Fruit fly (Drosophila melanogaster) whole organism, embryonic: Measurements from ENCODE around the gene CG2124.

Experiments
- Ada2b ChIP-seq: fragments of 200-800 bp; sonication (Bioruptor generic); IDR thresholded peaks from 2 replicates; pipeline ENCODE4 v1.3.6; 2022; ENCODE audit warnings: missing biosample characterization, missing genetic modification characterization
- CG10274 ChIP-seq: fragments of 200-800 bp; sonication (Bioruptor generic); optimal IDR thresholded peaks from 3 replicates; lab custom pipeline; 2017; ENCODE audit warnings: missing biosample characterization, mild to moderate bottlenecking, missing genetic modification characterization
- CG12659 ChIP-seq: fragments of 200-800 bp; sonication (Bioruptor generic); optimal IDR thresholded peaks from 3 replicates; lab custom pipeline; 2017; ENCODE audit warnings: mild to moderate bottlenecking, missing biosample characterization, missing genetic modification reagents, missing genetic modification characterization
- CG13775 ChIP-seq: fragments of 200-800 bp; sonication (Bioruptor generic); optimal IDR thresholded peaks from 3 replicates; lab custom pipeline; 2017; ENCODE audit warnings: missing biosample characterization, mild to moderate bottlenecking, missing genetic modification characterization
- CG14014 ChIP-seq: fragments of 200-800 bp; sonication (Bioruptor generic); IDR thresholded peaks from 2 replicates; pipeline ENCODE4 v1.3.6; 2022; ENCODE audit warnings: missing biosample characterization, missing genetic modification characterization
- CG16813 ChIP-seq: fragments of 200-800 bp; sonication (Bioruptor generic); IDR thresholded peaks from 3 replicates; pipeline ENCODE4 v1.3.6; 2022; ENCODE audit warnings: missing biosample characterization, missing genetic modification characterization; ENCODE audit not compliant: partially characterized antibody
- CG17328 ChIP-seq: fragments of 200-800 bp; sonication (Bioruptor generic); IDR thresholded peaks from 2 replicates; pipeline ENCODE4 v1.3.6; 2022; ENCODE audit warnings: missing biosample characterization, missing genetic modification characterization
- CG17802 ChIP-seq: fragments of 200-800 bp; sonication (Bioruptor generic); optimal IDR thresholded peaks from 2 replicates; lab custom pipeline; 2018; ENCODE audit warnings: missing biosample characterization, mild to moderate bottlenecking, missing genetic modification characterization, moderate library complexity
- CG17829 ChIP-seq: fragments of 200-800 bp; optimal IDR thresholded peaks from 2 replicates; lab custom pipeline; 2019; ENCODE audit warnings: missing biosample characterization, mild to moderate bottlenecking, missing genetic modification characterization, moderate library complexity
- CG3065 ChIP-seq: fragments of 200-800 bp; sonication (Bioruptor generic); optimal IDR thresholded peaks from 2 replicates; lab custom pipeline; 2016; ENCODE audit warnings: missing biosample characterization, missing genetic modification characterization
- CG32767 ChIP-seq: fragments of 200-800 bp; sonication (Bioruptor generic); IDR thresholded peaks from 2 replicates; pipeline ENCODE4 v1.3.6; 2022; ENCODE audit warnings: missing biosample characterization, missing genetic modification characterization
- CG6765 ChIP-seq: fragments of 200-800 bp; sonication (Bioruptor generic); optimal IDR thresholded peaks from 3 replicates; lab custom pipeline; 2017; ENCODE audit warnings: missing biosample characterization, mild to moderate bottlenecking, missing genetic modification characterization
- CG7357 ChIP-seq: fragments of 200-800 bp; sonication (Bioruptor generic); IDR thresholded peaks from 3 replicates; pipeline ENCODE4 v1.3.6; 2022; ENCODE audit warnings: missing biosample characterization, missing genetic modification characterization
- CG8089 ChIP-seq: fragments of 200-800 bp; sonication (Bioruptor generic); optimal IDR thresholded peaks from 3 replicates; lab custom pipeline; 2016; ENCODE audit warnings: missing biosample characterization, missing genetic modification characterization
- CG9817 ChIP-seq: fragments of 200-800 bp; sonication (Bioruptor generic); optimal IDR thresholded peaks from 2 replicates; lab custom pipeline; 2018; ENCODE audit warnings: missing biosample characterization, mild to moderate bottlenecking, missing genetic modification characterization, moderate library complexity
- CG9932 ChIP-seq: fragments of 200-800 bp; sonication (Bioruptor generic); IDR thresholded peaks from 2 replicates; pipeline ENCODE4 v1.3.6; 2022; ENCODE audit warnings: missing biosample characterization, missing genetic modification characterization
- Dbx ChIP-seq: fragments of 200-800 bp; sonication (Bioruptor generic); IDR thresholded peaks from 3 replicates; pipeline ENCODE4 v1.3.6; 2022; ENCODE audit warnings: missing biosample characterization, missing genetic modification characterization
- Dref ChIP-seq: fragments of 200-800 bp; sonication (Bioruptor generic); IDR thresholded peaks from 2 replicates; pipeline ENCODE4 v1.3.6; 2022; ENCODE audit warnings: missing biosample characterization, missing genetic modification characterization
- E2f1 ChIP-seq: fragments of 200-800 bp; sonication (Bioruptor generic); IDR thresholded peaks from 2 replicates; pipeline ENCODE4 v1.3.6; 2022; ENCODE audit warnings: missing biosample characterization, missing genetic modification characterization
- H2.0 ChIP-seq: fragments of 200-800 bp; sonication (Bioruptor generic); IDR thresholded peaks from 2 replicates; pipeline ENCODE4 v1.3.6; 2022; ENCODE audit warnings: missing biosample characterization, missing genetic modification characterization
- HmgZ ChIP-seq: fragments of 200-800 bp; sonication (Bioruptor generic); optimal IDR thresholded peaks from 2 replicates; lab custom pipeline; 2018; ENCODE audit warnings: missing biosample characterization, mild to moderate bottlenecking, missing genetic modification characterization
- Lpt ChIP-seq: fragments of >200 bp; optimal IDR thresholded peaks from 2 replicates; lab custom pipeline; 2018; ENCODE audit warnings: missing biosample characterization, missing genetic modification characterization
- NK7.1 ChIP-seq: fragments of 200-800 bp; sonication (Bioruptor generic); optimal IDR thresholded peaks from 3 replicates; lab custom pipeline; 2016; ENCODE audit warnings: missing biosample characterization, missing genetic modification characterization
- Nf-YC ChIP-seq: fragments of 200-800 bp; optimal IDR thresholded peaks from 3 replicates; lab custom pipeline; 2019; ENCODE audit warnings: missing biosample characterization, mild to moderate bottlenecking, missing genetic modification characterization, moderate library complexity
- Oli ChIP-seq: fragments of 200-800 bp; sonication (Bioruptor generic); optimal IDR thresholded peaks from 2 replicates; lab custom pipeline; 2018; ENCODE audit warnings: missing biosample characterization, mild to moderate bottlenecking, missing genetic modification characterization, moderate library complexity
- Rx ChIP-seq: fragments of 200-800 bp; sonication (Bioruptor generic); IDR thresholded peaks from 2 replicates; pipeline ENCODE4 v1.3.6; 2022; ENCODE audit warnings: missing biosample characterization, missing genetic modification characterization
- Spps ChIP-seq: fragments of 200-800 bp; sonication (Bioruptor generic); optimal IDR thresholded peaks from 2 replicates; lab custom pipeline; 2018; ENCODE audit warnings: missing biosample characterization, mild to moderate bottlenecking, missing genetic modification characterization
- Taf1 ChIP-seq: fragments of 200-800 bp; sonication (Bioruptor generic); IDR thresholded peaks from 2 replicates; pipeline ENCODE4 v1.3.6; 2022; ENCODE audit warnings: missing biosample characterization, missing genetic modification characterization
- Tbp ChIP-seq: fragments of >200 bp; optimal IDR thresholded peaks from 2 replicates; lab custom pipeline; 2018; ENCODE audit warnings: missing biosample characterization, missing genetic modification characterization
- Usf ChIP-seq: fragments of 200-800 bp; sonication (Bioruptor generic); optimal IDR thresholded peaks from 2 replicates; lab custom pipeline; 2017; ENCODE audit warnings: missing genotype, missing biosample characterization, missing genetic modification characterization
- al ChIP-seq: fragments of 200-800 bp; sonication (Bioruptor generic); IDR thresholded peaks from 2 replicates; pipeline ENCODE4 v1.3.6; 2022; ENCODE audit warnings: missing biosample characterization, missing genetic modification characterization
- az2 ChIP-seq: fragments of 200-800 bp; sonication (Bioruptor generic); optimal IDR thresholded peaks from 3 replicates; lab custom pipeline; 2016; ENCODE audit warnings: missing biosample characterization, missing genetic modification characterization
- chinmo ChIP-seq: fragments of 200-800 bp; sonication (Bioruptor generic); IDR thresholded peaks from 4 replicates; pipeline ENCODE4 v1.3.6; 2022; ENCODE audit warnings: missing biosample characterization, missing genetic modification characterization; ENCODE audit not compliant: partially characterized antibody
- chm ChIP-seq: fragments of 200-800 bp; sonication (Bioruptor generic); IDR thresholded peaks from 2 replicates; pipeline ENCODE4 v1.3.6; 2022; ENCODE audit warnings: missing biosample characterization, missing genetic modification characterization
- disco-r ChIP-seq: fragments of 200-800 bp; sonication (Bioruptor generic); optimal IDR thresholded peaks from 2 replicates; lab custom pipeline; 2016; ENCODE audit warnings: missing biosample characterization, missing genetic modification characterization
- fu2 ChIP-seq: fragments of 200-800 bp; sonication (Bioruptor generic); optimal IDR thresholded peaks from 2 replicates; lab custom pipeline; 2016; ENCODE audit warnings: missing biosample characterization, missing genetic modification characterization
- inv ChIP-seq: fragments of 200-800 bp; sonication (Bioruptor generic); IDR thresholded peaks from 2 replicates; pipeline ENCODE4 v1.3.6; 2022; ENCODE audit warnings: missing biosample characterization, missing genetic modification characterization; ENCODE audit not compliant: partially characterized antibody
- lbe ChIP-seq: fragments of 200-800 bp; sonication (Bioruptor generic); optimal IDR thresholded peaks from 2 replicates; lab custom pipeline; 2016; ENCODE audit warnings: missing biosample characterization, mild to moderate bottlenecking, missing genetic modification characterization
- nau ChIP-seq: fragments of 200-800 bp; sonication (Bioruptor generic); optimal IDR thresholded peaks from 3 replicates; lab custom pipeline; 2017; ENCODE audit warnings: missing biosample characterization, mild to moderate bottlenecking, missing genetic modification characterization, missing genetic modification reagents
- nmo ChIP-seq: fragments of 200-800 bp; sonication (Bioruptor generic); optimal IDR thresholded peaks from 2 replicates; lab custom pipeline; 2018; ENCODE audit warnings: missing biosample characterization, mild to moderate bottlenecking, missing genetic modification characterization, moderate library complexity
- pan ChIP-seq, 4 experiments: fragments of >200 bp in 3 of 4; fragments of 200-800 bp in 1 of 4; sonication (Bioruptor generic) in 1 of 4; optimal IDR thresholded peaks in 3 of 4; IDR thresholded peaks in 1 of 4; 2 replicates each; pipeline versions ENCODE4 v1.3.6 to Lab custom; 2017 to 2022; ENCODE audit warnings: missing biosample characterization in 2 of 4, missing genetic modification characterization in 2 of 4, mixed read lengths in 1 of 4
- prd ChIP-seq, 3 experiments: fragments of >200 bp in 2 of 3; fragments of 200-800 bp in 1 of 3; sonication (Bioruptor generic) in 1 of 3; optimal IDR thresholded peaks in 2 of 3; IDR thresholded peaks in 1 of 3; 2 replicates in 2 of 3; 3 replicates in 1 of 3; pipeline versions ENCODE4 v1.3.6 to Lab custom; 2017 to 2022; ENCODE audit warnings: missing biosample characterization in 1 of 3, missing genetic modification characterization in 1 of 3
- run ChIP-seq: fragments of 200-800 bp; sonication (Bioruptor generic); optimal IDR thresholded peaks from 3 replicates; lab custom pipeline; 2018; ENCODE audit warnings: missing biosample characterization, mild to moderate bottlenecking, missing genetic modification characterization
- seq ChIP-seq: fragments of 200-800 bp; sonication (Bioruptor generic); IDR thresholded peaks from 2 replicates; pipeline ENCODE4 v1.3.6; 2022; ENCODE audit warnings: missing biosample characterization, missing genetic modification characterization
- tll ChIP-seq, 2 experiments: fragments of 200-800 bp in 1 of 2; fragments of >200 bp in 1 of 2; sonication (Bioruptor generic) in 1 of 2; optimal IDR thresholded peaks; 2 replicates each; lab custom pipeline; 2017 to 2019; ENCODE audit warnings: missing biosample characterization in 2 of 2, missing genetic modification characterization in 2 of 2, mild to moderate bottlenecking in 1 of 2, moderate library complexity in 1 of 2
- trem ChIP-seq: fragments of 200-800 bp; optimal IDR thresholded peaks from 3 replicates; lab custom pipeline; 2019; ENCODE audit warnings: missing biosample characterization, mild to moderate bottlenecking, missing genetic modification characterization, moderate library complexity
- trh ChIP-seq: fragments of 200-800 bp; sonication (Bioruptor generic); optimal IDR thresholded peaks from 2 replicates; lab custom pipeline; 2016; ENCODE audit warnings: missing biosample characterization, missing genetic modification characterization
- wdn ChIP-seq: fragments of 200-800 bp; sonication (Bioruptor generic); IDR thresholded peaks from 2 replicates; pipeline ENCODE4 v1.3.6; 2022; ENCODE audit warnings: missing biosample characterization, missing genetic modification characterization
- wor ChIP-seq: fragments of 200-800 bp; sonication (Bioruptor generic); IDR thresholded peaks from 2 replicates; pipeline ENCODE4 v1.3.6; 2022; ENCODE audit warnings: missing biosample characterization, missing genetic modification characterization
- yki ChIP-seq: fragments of >200 bp; optimal IDR thresholded peaks from 3 replicates; lab custom pipeline; 2018
- z ChIP-seq: fragments of 200-800 bp; sonication (Bioruptor generic); IDR thresholded peaks from 3 replicates; pipeline ENCODE4 v1.3.6; 2022; ENCODE audit warnings: missing biosample characterization, missing genetic modification characterization

The CG2124 gene

DNA sequence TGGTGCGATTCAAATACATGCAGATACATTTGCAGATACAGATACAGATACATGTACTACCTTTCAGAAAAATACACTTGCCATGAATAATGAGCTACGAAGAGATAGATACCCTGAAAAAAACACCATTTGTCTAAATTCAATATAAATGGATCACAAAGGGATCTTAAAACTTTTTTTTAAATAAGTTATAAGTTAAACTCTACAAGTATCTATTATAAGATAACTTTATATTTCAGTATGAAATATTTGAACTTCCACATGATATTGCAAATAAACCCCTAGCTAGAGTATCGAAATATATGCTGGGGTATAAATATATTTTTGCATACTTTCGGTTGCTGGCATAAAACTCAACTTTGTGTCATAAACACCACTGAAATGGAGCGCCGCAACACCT, 34.5 kb upstream of the CG2124 start (continued):
- TF ChIP-seq chinmo (GFP tag; lab: Robert Waterston, UW) (no peak), Rx (GFP tag; lab: Robert Waterston, UW) (no peak), trem (tag; lab: Kevin White, UChicago) (no peak), Dbx (GFP tag; lab: Robert Waterston, UW) (0 out of 3 replicates have a peak, but pooled peaks have one; percentile 20), yki (lab: Kevin White, UChicago) (no peak), Taf1 (no peak), Dref (no peak), CG14014 (GFP tag; lab: Robert Waterston, UW) (peak; percentile 48), al (GFP tag; lab: Robert Waterston, UW) (0 out of 2 replicates have a peak, but pooled peaks have one; percentile 33), CG9817 (tag; lab: Kevin White, UChicago) (peak; percentile 42), CG16813 (GFP tag; lab: Robert Waterston, UW) (no peak), Ada2b (GFP tag; lab: Robert Waterston, UW) (no peak), Oli (tag; lab: Kevin White, UChicago) (peak; percentile 73), CG13775 (GFP tag; lab: Kevin White, UChicago) (peak; percentile 10), wor (GFP tag; lab: Robert Waterston, UW) (no peak), seq (GFP tag; lab: Robert Waterston, UW) (peak; percentile 41; the same call in 1 of the 2 replicates), fu2 (no peak), CG3065 (GFP tag; lab: Kevin White, UChicago) (no peak), CG17829 (tag; lab: Kevin White, UChicago) (peak; percentile 22), CG17328 (no peak), CG6765 (GFP tag; lab: Kevin White, UChicago) (no peak), wdn (GFP tag; lab: Robert Waterston, UW) (no peak), az2 (peak; percentile 12), z (GFP tag; lab: Robert Waterston, UW) (no peak), NK7.1 (GFP tag; lab: Kevin White, UChicago) (no peak), Spps (tag; lab: Kevin White, UChicago) (no peak), inv (GFP tag; lab: Robert Waterston, UW) (no peak), chm (no peak), tll (GFP tag; optimal IDR thresholded peaks at IDR 0.05; lab: Kevin White, UChicago) (no peak), E2f1 (peak; percentile 51), nmo (peak; percentile 70), CG32767 (GFP tag; lab: Robert Waterston, UW) (peak; percentile 33; the same call in 1 of the 2 replicates), Lpt (GFP tag; lab: Kevin White, UChicago) (no peak), CG17802 (tag; lab: Kevin White, UChicago) (no peak), H2.0 (GFP tag; lab: Robert Waterston, UW) (0 out of 2 replicates have a peak, but pooled peaks have one; percentile 4), disco-r (GFP tag; lab: Kevin White, UChicago) (no peak), HmgZ (tag; lab: Kevin White, UChicago) (peak; percentile 10), pan (optimal IDR thresholded peaks at IDR 0.05; lab: Kevin White, UChicago) (no peak), pan (GFP tag; optimal IDR thresholded peaks at IDR 0.05 in 1 of 2, IDR thresholded peaks at IDR 0.05 in 1 of 2) (peak in 1 of 2 experiments; percentile 64), CG12659 (GFP tag; lab: Kevin White, UChicago) (peak; percentile 32), CG8089 (GFP tag; lab: Kevin White, UChicago) (no peak), trh (no peak), Tbp (no peak), run (tag; lab: Kevin White, UChicago) (peak; percentile 24), CG10274 (GFP tag; lab: Kevin White, UChicago) (no peak), prd (optimal IDR thresholded peaks at IDR 0.05; lab: Kevin White, UChicago) (no peak), prd (GFP tag; IDR thresholded peaks at IDR 0.05; lab: Robert Waterston, UW) (peak; percentile 57; the same call in 2 of the 3 replicates), lbe (no peak), Usf (no peak), CG7357 (GFP tag; lab: Robert Waterston, UW) (no peak), CG9932 (peak; percentile 54), nau (peak; percentile 44), Nf-YC (tag; lab: Kevin White, UChicago) (peak; percentile 19)
